Worm (Caenorhabditis elegans): ENCODE results near the gene tam-1.

ce11 chrV:5001386-5001785 lies 38.5 kb upstream of the tam-1 start, which contains the start of gene srr-8:
- no peak for TF ChIP-seq snpc-4 (tag; optimal IDR thresholded peaks at IDR 0.05)
- TF ChIP-seq snu-23 (GFP tag; optimal IDR thresholded peaks at IDR 0.05), result no peak
- no peak for TF ChIP-seq skn-1 (tag; optimal IDR thresholded peaks at IDR 0.05)
- no peak for TF ChIP-seq hpl-2 (GFP tag; optimal IDR thresholded peaks at IDR 0.05)
- TF ChIP-seq lin-35 (GFP tag; optimal IDR thresholded peaks at IDR 0.05), result no peak
- no peak for TF ChIP-seq ces-1 (GFP tag; optimal IDR thresholded peaks at IDR 0.05)
- no peak for TF ChIP-seq aly-2 (tag; optimal IDR thresholded peaks at IDR 0.05)
- no peak for TF ChIP-seq lin-39 (tag; optimal IDR thresholded peaks at IDR 0.05)
- no peak for TF ChIP-seq jun-1 (tag; optimal IDR thresholded peaks at IDR 0.05)

Measured in whole organism, L1 larva.